Worm (Caenorhabditis elegans) whole organism, late embryonic: ENCODE measurements around the gene cpg-20.
A peak's percentile ranks its signal among the peaks of the same experiment; 100 is the strongest.

Experiments used
- ama-1 ChIP-seq: fragments of 150-350 bp; optimal IDR thresholded peaks from 2 replicates; lab custom pipeline; 2014
- ceh-14 ChIP-seq: sonication (generic microtip); optimal IDR thresholded peaks from 2 replicates; lab custom pipeline; 2016; ENCODE audit warnings: missing genotype, missing genetic modification characterization, missing compliant biosample characterization
- dve-1 ChIP-seq: sonication (generic microtip); optimal IDR thresholded peaks from 2 replicates; lab custom pipeline; 2017; ENCODE audit warnings: antibody characterized with exemption, mild to moderate bottlenecking, missing genetic modification characterization, missing compliant biosample characterization
- lim-6 ChIP-seq: sonication (generic microtip); optimal IDR thresholded peaks from 2 replicates; lab custom pipeline; 2016; ENCODE audit warnings: missing genetic modification characterization, missing compliant biosample characterization
- nfya-1 ChIP-seq: sonication (generic microtip); optimal IDR thresholded peaks from 2 replicates; lab custom pipeline; 2017; ENCODE audit warnings: missing genetic modification characterization, mild to moderate bottlenecking, missing compliant biosample characterization, antibody characterized with exemption, moderate library complexity
- sox-4 ChIP-seq: sonication (generic microtip); optimal IDR thresholded peaks from 2 replicates; lab custom pipeline; 2017; ENCODE audit warnings: mild to moderate bottlenecking, missing genetic modification characterization, inconsistent platforms, missing compliant biosample characterization
- unc-42 ChIP-seq: sonication (generic microtip); optimal IDR thresholded peaks from 2 replicates; lab custom pipeline; 2016; ENCODE audit warnings: missing genotype, missing genetic modification characterization, missing compliant biosample characterization

DNA sequence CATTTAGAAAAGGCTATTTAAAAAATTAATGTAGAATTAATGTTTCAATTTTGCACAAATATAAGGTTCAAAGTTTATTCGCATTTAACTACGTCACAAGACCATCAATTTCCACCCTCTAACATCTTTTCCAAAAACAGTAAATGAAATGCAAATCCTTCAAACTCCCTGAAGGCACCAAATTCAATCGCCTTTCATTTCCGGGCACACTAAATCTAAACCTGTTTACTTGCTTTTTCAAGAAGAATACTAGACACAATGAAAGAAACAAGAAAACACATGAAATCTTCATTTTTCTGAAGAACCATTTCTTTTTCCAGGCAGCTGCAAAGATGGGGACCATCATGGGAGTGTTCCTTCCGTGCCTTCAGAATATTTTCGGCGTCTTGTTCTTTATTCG is 10.8 kb downstream of the cpg-20 start:
- no peak for TF ChIP-seq dve-1 (tag; lab: Kevin White, UChicago)
- TF ChIP-seq ceh-14 (tag; lab: Kevin White, UChicago): no peak
- no peak for TF ChIP-seq sox-4 (tag; lab: Kevin White, UChicago)
- TF ChIP-seq unc-42 (tag; lab: Kevin White, UChicago): peak; percentile 89
- no peak for TF ChIP-seq ama-1 (lab: Kevin White, UChicago)
- no peak for TF ChIP-seq lim-6 (tag; lab: Kevin White, UChicago)
- no peak for TF ChIP-seq nfya-1 (tag; lab: Kevin White, UChicago)
